Worm (Caenorhabditis elegans): ENCODE data around the gene F59A6.13.

DNA sequence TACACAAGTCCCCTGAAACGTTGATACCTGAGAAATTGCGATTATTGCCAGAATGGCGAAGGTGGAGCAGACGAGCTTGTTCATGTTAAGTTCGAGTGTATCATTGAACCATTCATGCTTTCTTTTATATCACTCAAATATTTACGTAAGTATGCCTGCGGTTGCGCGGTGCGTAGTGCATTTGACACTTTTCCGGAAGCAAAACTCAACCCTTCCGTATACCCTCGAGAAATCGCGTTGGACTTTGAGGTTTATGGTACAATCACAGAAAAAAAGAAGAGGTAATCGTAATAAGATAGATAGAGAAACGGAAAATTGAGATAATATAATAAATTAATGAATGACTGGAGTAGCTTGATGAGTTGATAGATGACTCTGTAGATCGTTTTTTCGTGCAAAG is 46.9 kb downstream of the F59A6.13 start, which contains the start of gene idpb-2:
- TF ChIP-seq nhr-179 (tag; optimal IDR thresholded peaks at IDR 0.05) (no peak), tlf-1 (GFP tag; optimal IDR thresholded peaks at IDR 0.05) (no peak), bed-1 (GFP tag; IDR thresholded peaks at IDR 0.05) (no peak), mes-4 (tag; optimal IDR thresholded peaks at IDR 0.05) (no peak), nhr-80 (tag; optimal IDR thresholded peaks at IDR 0.05) (no peak), tbp1 (GFP tag; optimal IDR thresholded peaks at IDR 0.05) (no peak), him-1 (tag; optimal IDR thresholded peaks at IDR 0.05) (no peak), zim-3 (tag; optimal IDR thresholded peaks at IDR 0.05) (no peak), let-607 (tag; optimal IDR thresholded peaks at IDR 0.05) (no peak), zfh-2 (GFP tag; conservative IDR thresholded peaks at IDR 0.05) (no peak), chd-7 (tag; optimal IDR thresholded peaks at IDR 0.05) (no peak), akir-1 (GFP tag; optimal IDR thresholded peaks at IDR 0.05) (no peak)
